Worm (Caenorhabditis elegans) whole organism, L2 larva: Measurements from ENCODE around the gene F09C6.14.

Experiments
- C34F6.9 ChIP-seq: fragments of 150-350 bp; optimal IDR thresholded peaks from 2 replicates; lab custom pipeline; 2014; ENCODE audit warnings: missing biosample characterization, missing genetic modification characterization
- F13H6.1 ChIP-seq: sonication (generic microtip); optimal IDR thresholded peaks from 2 replicates; lab custom pipeline; 2016; ENCODE audit warnings: missing genetic modification characterization, missing compliant biosample characterization
- R02D3.7 ChIP-seq: fragments of 150-350 bp; optimal IDR thresholded peaks from 2 replicates; lab custom pipeline; 2014; ENCODE audit warnings: missing biosample characterization, missing genetic modification characterization
- aly-2 ChIP-seq: fragments of 150-350 bp; optimal IDR thresholded peaks from 2 replicates; lab custom pipeline; 2014; ENCODE audit warnings: missing biosample characterization, missing genetic modification characterization
- ceh-16 ChIP-seq: fragments of 150-350 bp; optimal IDR thresholded peaks from 2 replicates; lab custom pipeline; 2014; ENCODE audit warnings: missing biosample characterization, missing genetic modification characterization
- ceh-82 ChIP-seq: fragments of 150-350 bp; optimal IDR thresholded peaks from 2 replicates; lab custom pipeline; 2014; ENCODE audit warnings: missing biosample characterization, missing genetic modification characterization
- crh-2 ChIP-seq: sonication (generic microtip); optimal IDR thresholded peaks from 2 replicates; lab custom pipeline; 2017; ENCODE audit warnings: missing biosample characterization, missing genetic modification characterization
- egl-27 ChIP-seq: sonication (generic microtip); optimal IDR thresholded peaks from 3 replicates; lab custom pipeline; 2017; ENCODE audit warnings: missing biosample characterization, missing genetic modification reagents, missing genetic modification characterization
- elt-1 ChIP-seq: fragments of 150-350 bp; optimal IDR thresholded peaks from 2 replicates; lab custom pipeline; 2014; ENCODE audit warnings: missing biosample characterization, missing genetic modification characterization
- elt-3 ChIP-seq: sonication (generic microtip); optimal IDR thresholded peaks from 2 replicates; lab custom pipeline; 2017; ENCODE audit warnings: missing biosample characterization, missing genetic modification characterization
- lin-11 ChIP-seq: fragments of 150-350 bp; sonication (generic microtip); optimal IDR thresholded peaks from 2 replicates; lab custom pipeline; 2014; ENCODE audit warnings: missing biosample characterization, missing genetic modification characterization, inconsistent platforms, mixed read lengths
- lin-13 ChIP-seq: fragments of 150-350 bp; optimal IDR thresholded peaks from 2 replicates; lab custom pipeline; 2014; ENCODE audit warnings: missing biosample characterization, missing genetic modification reagents, missing genetic modification characterization
- lin-39 ChIP-seq: fragments of 150-350 bp; optimal IDR thresholded peaks from 2 replicates; lab custom pipeline; 2014; ENCODE audit warnings: missing biosample characterization, missing genetic modification reagents, missing genetic modification characterization
- lsy-2 ChIP-seq, 2 experiments: fragments of 150-350 bp in 1 of 2; sonication (generic microtip) in 1 of 2; optimal IDR thresholded peaks; 2 replicates each; lab custom pipeline; 2014 to 2017; ENCODE audit warnings: missing biosample characterization in 2 of 2, missing genetic modification characterization in 2 of 2
- mab-5 ChIP-seq: fragments of 150-350 bp; optimal IDR thresholded peaks from 2 replicates; lab custom pipeline; 2014; ENCODE audit warnings: missing biosample characterization, missing genetic modification characterization
- mdl-1 ChIP-seq, 2 experiments: fragments of 150-350 bp in 1 of 2; sonication (generic microtip) in 1 of 2; optimal IDR thresholded peaks; 2 replicates each; lab custom pipeline; 2017; ENCODE audit warnings: missing biosample characterization in 2 of 2, missing genetic modification characterization in 2 of 2
- nhr-10 ChIP-seq: sonication (generic microtip); optimal IDR thresholded peaks from 2 replicates; lab custom pipeline; 2017; ENCODE audit warnings: missing biosample characterization, missing genetic modification characterization
- nhr-11 ChIP-seq: fragments of 150-350 bp; optimal IDR thresholded peaks from 2 replicates; lab custom pipeline; 2014; ENCODE audit warnings: missing biosample characterization, missing genetic modification characterization
- nhr-12 ChIP-seq: fragments of 150-350 bp; optimal IDR thresholded peaks from 2 replicates; lab custom pipeline; 2014; ENCODE audit warnings: missing biosample characterization, missing genetic modification characterization
- nhr-129 ChIP-seq: fragments of 150-350 bp; optimal IDR thresholded peaks from 2 replicates; lab custom pipeline; 2014; ENCODE audit warnings: missing biosample characterization, missing genetic modification characterization
- nhr-21 ChIP-seq: fragments of 150-350 bp; optimal IDR thresholded peaks from 2 replicates; lab custom pipeline; 2014; ENCODE audit warnings: missing biosample characterization, missing genetic modification characterization
- nhr-23 ChIP-seq: fragments of 150-350 bp; optimal IDR thresholded peaks from 2 replicates; lab custom pipeline; 2014; ENCODE audit warnings: missing biosample characterization, missing genetic modification reagents, missing genetic modification characterization
- nhr-237 ChIP-seq: fragments of 150-350 bp; optimal IDR thresholded peaks from 2 replicates; lab custom pipeline; 2014; ENCODE audit warnings: missing biosample characterization, missing genetic modification characterization
- nhr-25 ChIP-seq: fragments of 150-350 bp; sonication (generic microtip); optimal IDR thresholded peaks from 3 replicates; lab custom pipeline; 2014; ENCODE audit warnings: missing biosample characterization, missing genetic modification characterization
- nhr-6 ChIP-seq: fragments of 150-350 bp; optimal IDR thresholded peaks from 2 replicates; lab custom pipeline; 2014; ENCODE audit warnings: missing biosample characterization, missing genetic modification characterization
- nhr-77 ChIP-seq: fragments of 150-350 bp; optimal IDR thresholded peaks from 2 replicates; lab custom pipeline; 2014; ENCODE audit warnings: missing biosample characterization, missing genetic modification characterization
- peb-1 ChIP-seq: fragments of 150-350 bp; optimal IDR thresholded peaks from 2 replicates; lab custom pipeline; 2014; ENCODE audit warnings: missing biosample characterization, missing genetic modification characterization
- sem-4 ChIP-seq: fragments of 150-350 bp; optimal IDR thresholded peaks from 2 replicates; lab custom pipeline; 2014; ENCODE audit warnings: missing biosample characterization, missing genetic modification reagents, missing genetic modification characterization
- skn-1 ChIP-seq: sonication (generic microtip); optimal IDR thresholded peaks from 2 replicates; lab custom pipeline; 2017; ENCODE audit warnings: missing biosample characterization, missing genetic modification characterization
- sma-3 ChIP-seq: sonication (generic microtip); optimal IDR thresholded peaks from 2 replicates; lab custom pipeline; 2016; ENCODE audit warnings: missing genetic modification reagents, missing genetic modification characterization, missing compliant biosample characterization
- snpc-4 ChIP-seq: fragments of 150-350 bp; optimal IDR thresholded peaks from 2 replicates; lab custom pipeline; 2014; ENCODE audit warnings: missing biosample characterization, missing genetic modification characterization
- unc-39 ChIP-seq: fragments of 150-350 bp; optimal IDR thresholded peaks from 2 replicates; lab custom pipeline; 2014; ENCODE audit warnings: missing biosample characterization, missing genetic modification characterization
- unc-55 ChIP-seq: fragments of 150-350 bp; sonication (generic microtip); optimal IDR thresholded peaks from 3 replicates; lab custom pipeline; 2014; ENCODE audit warnings: missing biosample characterization, missing genetic modification reagents, missing genetic modification characterization
- unc-62 ChIP-seq: fragments of 150-350 bp; optimal IDR thresholded peaks from 2 replicates; lab custom pipeline; 2014; ENCODE audit warnings: missing biosample characterization, missing genetic modification reagents, missing genetic modification characterization
- zag-1 ChIP-seq: fragments of 150-350 bp; optimal IDR thresholded peaks from 2 replicates; lab custom pipeline; 2014; ENCODE audit warnings: missing biosample characterization, missing genetic modification characterization
- ztf-1 ChIP-seq: fragments of 200-800 bp; sonication (Bioruptor generic); conservative IDR thresholded peaks from 2 replicates; pipeline ENCODE4 v1.3.6; 2022; ENCODE audit warnings: missing genetic modification characterization, missing compliant biosample characterization
- ztf-11 ChIP-seq: sonication (generic microtip); optimal IDR thresholded peaks from 2 replicates; lab custom pipeline; 2017; ENCODE audit warnings: missing biosample characterization, missing genetic modification characterization
- ztf-4 ChIP-seq: fragments of 150-350 bp; optimal IDR thresholded peaks from 2 replicates; lab custom pipeline; 2014; ENCODE audit warnings: missing biosample characterization, missing genetic modification characterization

The F09C6.14 gene

DNA sequence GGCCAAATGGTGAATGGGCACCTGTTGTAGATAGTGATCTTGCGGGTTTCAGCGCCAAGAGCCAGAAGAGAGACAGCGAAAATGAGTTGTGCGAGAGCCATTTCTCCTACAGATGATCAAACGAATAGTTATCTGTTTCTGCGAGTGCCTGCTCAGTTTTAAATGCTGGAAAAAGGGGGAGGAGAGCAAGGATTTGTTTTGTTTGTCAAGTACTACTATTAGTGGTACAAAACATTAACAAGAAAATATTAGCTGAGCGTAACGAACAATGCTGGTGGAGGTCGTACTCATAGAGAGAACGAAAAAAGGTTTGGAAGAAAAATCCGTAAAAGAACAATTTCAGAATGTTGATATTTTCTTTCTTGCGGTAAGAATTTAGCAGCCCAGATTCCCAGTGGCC is 9.4 kb upstream of the F09C6.14 start, which contains the start of gene thn-4:
thn-4 (minus strand) TSS at position 101 of the 400 bp plus-strand sequence.
- TF ChIP-seq snpc-4 (tag; lab: Kevin White, UChicago) (no peak), nhr-237 (tag; lab: Kevin White, UChicago) (no peak), nhr-21 (tag; lab: Kevin White, UChicago) (no peak), ztf-11 (tag; lab: Kevin White, UChicago) (no peak), elt-1 (no peak), R02D3.7 (tag; lab: Kevin White, UChicago) (no peak), ztf-1 (GFP tag; lab: Robert Waterston, UW) (no peak), F13H6.1 (no peak), nhr-77 (tag; lab: Kevin White, UChicago) (no peak), nhr-23 (tag; lab: Kevin White, UChicago) (no peak), nhr-129 (tag; lab: Kevin White, UChicago) (no peak), sem-4 (tag; lab: Kevin White, UChicago) (no peak)

DNA sequence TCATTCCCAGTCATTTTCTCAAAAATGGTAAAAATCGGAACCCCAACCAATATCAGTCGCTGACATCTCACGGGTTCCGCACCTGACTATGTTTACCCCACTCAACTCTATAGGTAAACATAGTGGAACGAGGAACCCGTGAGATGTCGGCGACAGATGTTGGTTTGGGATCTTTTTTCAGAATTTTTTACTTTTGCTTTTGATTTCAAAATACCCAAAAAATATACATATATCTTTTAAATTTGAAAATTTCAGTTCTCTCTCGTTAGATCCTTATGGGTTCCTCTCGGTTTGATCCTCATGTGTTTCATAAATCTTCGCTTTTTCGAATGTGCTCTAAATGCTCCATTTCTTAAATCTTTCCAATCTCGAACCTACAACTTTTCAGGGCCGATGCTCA is 7.1 kb upstream of the F09C6.14 start, which contains the start of gene srw-23:
srw-23 (plus strand) TSS at position 301 of the 400 bp plus-strand sequence.
- TF ChIP-seq lin-11 (tag; lab: Kevin White, UChicago) (no peak), lsy-2 (tag; optimal IDR thresholded peaks at IDR 0.05; lab: Kevin White, UChicago) (no peak), C34F6.9 (tag; lab: Kevin White, UChicago) (no peak), ztf-4 (tag; lab: Kevin White, UChicago) (no peak), lin-39 (no peak), sem-4 (tag; lab: Kevin White, UChicago) (no peak), ceh-82 (tag; lab: Kevin White, UChicago) (no peak), skn-1 (tag; lab: Kevin White, UChicago) (no peak), egl-27 (tag; lab: Kevin White, UChicago) (no peak), nhr-12 (no peak)
- TF ChIP-seq, all 48 proteins: peak for 0

DNA sequence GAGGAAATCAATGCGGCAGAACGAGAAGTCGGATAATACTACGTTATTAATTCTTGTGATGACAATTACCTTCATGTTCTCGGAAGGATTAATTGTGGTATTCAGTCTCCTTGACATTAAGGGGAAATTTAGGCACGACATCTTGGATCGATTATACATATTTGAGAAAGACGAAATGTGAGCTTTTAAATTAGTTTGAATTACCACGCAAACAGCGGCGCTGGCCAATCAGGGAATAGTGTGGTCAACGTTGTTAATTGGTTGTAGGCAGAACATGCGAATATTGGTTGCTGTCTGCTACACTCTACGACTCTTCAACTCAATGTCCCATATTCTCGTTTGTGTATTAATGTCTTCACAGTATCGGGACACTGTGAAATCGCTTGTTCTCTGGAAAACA is 5.8 kb upstream of the F09C6.14 start, which contains the start of gene F49A5.10:
F49A5.10 (plus strand) TSS at position 301 of the 400 bp plus-strand sequence.
- TF ChIP-seq mab-5 (tag; lab: Kevin White, UChicago) (no peak), nhr-11 (tag; lab: Kevin White, UChicago) (no peak), unc-62 (GFP tag; lab: Kevin White, UChicago) (no peak), sem-4 (tag; lab: Kevin White, UChicago) (no peak), snpc-4 (tag; lab: Kevin White, UChicago) (no peak), C34F6.9 (tag; lab: Kevin White, UChicago) (no peak), nhr-77 (tag; lab: Kevin White, UChicago) (no peak), nhr-6 (tag; lab: Kevin White, UChicago) (no peak), nhr-10 (tag; lab: Kevin White, UChicago) (no peak), mdl-1 (tag; optimal IDR thresholded peaks at IDR 0.05; lab: Kevin White, UChicago) (no peak), ceh-16 (no peak), unc-39 (no peak), peb-1 (tag; lab: Kevin White, UChicago) (no peak), ztf-1 (GFP tag; lab: Robert Waterston, UW) (no peak), nhr-21 (tag; lab: Kevin White, UChicago) (no peak), crh-2 (tag; lab: Kevin White, UChicago) (no peak), ceh-82 (tag; lab: Kevin White, UChicago) (no peak), zag-1 (tag; lab: Kevin White, UChicago) (no peak), nhr-25 (tag; lab: Kevin White, UChicago) (no peak), lin-13 (GFP tag; lab: Kevin White, UChicago) (no peak)

DNA sequence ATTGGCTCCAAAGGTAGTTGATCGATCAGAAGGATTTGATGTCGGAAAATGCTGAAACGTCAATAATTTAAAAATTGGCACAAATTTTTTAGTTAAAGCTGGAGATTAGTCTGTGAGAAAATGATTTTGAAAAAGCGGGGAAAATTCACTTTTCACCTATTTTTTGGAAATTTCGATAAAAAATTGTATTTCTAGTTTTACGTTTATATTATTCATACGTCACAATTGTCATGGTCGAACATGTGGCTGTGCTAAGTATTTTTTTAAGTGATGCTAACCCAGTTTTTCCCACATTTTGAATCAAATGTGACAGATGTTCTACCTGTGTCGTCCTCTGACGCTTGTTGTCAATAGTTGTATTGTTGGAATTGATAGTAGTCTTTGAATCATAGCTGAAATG is 1.2 kb upstream of the F09C6.14 start:
- TF ChIP-seq C34F6.9 (tag; lab: Kevin White, UChicago), result no peak
- TF ChIP-seq nhr-12, result no peak
- TF ChIP-seq elt-3 (tag; lab: Kevin White, UChicago), result no peak
- no peak for TF ChIP-seq nhr-77 (tag; lab: Kevin White, UChicago)
- TF ChIP-seq lsy-2 (tag; optimal IDR thresholded peaks at IDR 0.05; lab: Kevin White, UChicago), result no peak
- TF ChIP-seq unc-55 (GFP tag; lab: Kevin White, UChicago), result no peak
- TF ChIP-seq nhr-237 (tag; lab: Kevin White, UChicago), result no peak
- no peak for TF ChIP-seq ztf-1 (GFP tag; lab: Robert Waterston, UW)
- no peak for TF ChIP-seq sma-3
- TF ChIP-seq aly-2, result no peak
- TF ChIP-seq R02D3.7 (tag; lab: Kevin White, UChicago), result no peak
- TF ChIP-seq peb-1 (tag; lab: Kevin White, UChicago), result no peak
- no peak for TF ChIP-seq nhr-6 (tag; lab: Kevin White, UChicago)
- no peak for TF ChIP-seq lin-13 (GFP tag; lab: Kevin White, UChicago)
- no peak for TF ChIP-seq sem-4 (tag; lab: Kevin White, UChicago)
- no peak for TF ChIP-seq snpc-4 (tag; lab: Kevin White, UChicago)
- TF ChIP-seq lin-39, result no peak
